Worm (Caenorhabditis elegans): Measurements from ENCODE around the gene cht-4.

cht-4 gene

DNA sequence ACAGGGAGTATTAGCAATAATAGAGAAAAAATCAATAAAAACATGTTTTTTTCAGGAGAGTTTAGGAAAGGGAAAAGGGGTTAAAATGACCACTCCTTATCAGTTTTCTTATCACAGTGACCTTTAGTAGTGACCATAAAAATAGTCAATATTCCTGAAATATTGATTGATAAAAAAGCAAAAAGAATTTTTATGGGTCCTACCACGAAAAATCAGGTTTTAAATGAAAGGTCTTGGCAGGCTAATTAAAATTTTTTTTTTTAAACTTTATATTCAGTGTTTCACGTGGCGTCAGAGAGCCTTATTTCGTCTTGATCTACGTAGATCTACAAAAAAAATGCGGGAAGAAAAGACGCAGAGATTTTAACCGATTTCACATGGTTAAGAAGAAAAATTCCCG, at the start of gene cht-4:
TSS of gene cht-4 (minus strand) at position 101 of the 400 bp plus-strand sequence.
- no peak for TF ChIP-seq skn-1 (tag; optimal IDR thresholded peaks at IDR 0.05)
- TF ChIP-seq blmp-1 (tag; optimal IDR thresholded peaks at IDR 0.05), result no peak
- TF ChIP-seq unc-130 (tag; optimal IDR thresholded peaks at IDR 0.05), result no peak
- no peak for TF ChIP-seq nhr-84 (tag; optimal IDR thresholded peaks at IDR 0.05)
- TF ChIP-seq ceh-82 (tag; optimal IDR thresholded peaks at IDR 0.05), result no peak
- TF ChIP-seq unc-86 (tag; optimal IDR thresholded peaks at IDR 0.05), result no peak
- TF ChIP-seq lin-39 (tag; optimal IDR thresholded peaks at IDR 0.05), result no peak
- TF ChIP-seq mdl-1 (tag; optimal IDR thresholded peaks at IDR 0.05), result no peak
- TF ChIP-seq tlp-1 (tag; optimal IDR thresholded peaks at IDR 0.05), result no peak
- TF ChIP-seq mef-2 (tag; optimal IDR thresholded peaks at IDR 0.05), result no peak

DNA sequence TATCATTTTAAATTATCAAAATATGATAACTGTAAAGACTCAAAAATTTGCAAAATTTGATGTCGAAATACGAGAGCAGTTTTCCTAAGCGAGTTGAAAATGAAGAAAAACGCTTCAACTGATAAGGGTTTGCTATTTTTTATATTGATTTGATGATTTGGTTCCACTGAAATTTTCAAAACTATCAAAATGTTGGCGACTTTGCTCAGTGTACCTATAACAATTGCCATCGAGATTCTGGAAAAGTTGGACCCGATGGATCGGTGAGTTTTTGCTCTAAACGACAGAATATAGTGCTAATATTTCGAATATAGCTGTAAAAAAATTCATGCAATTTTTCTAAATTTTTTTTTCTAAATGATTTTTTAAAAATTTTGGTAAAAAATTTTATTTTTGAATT, 48.5 kb upstream of the cht-4 start, which contains the start of the genes fbxa-13 and Y22D7AR.2:
TSS of gene fbxa-13 (minus strand) at position 101 of the 400 bp plus-strand sequence.
TSS of gene Y22D7AR.2 (plus strand) at position 148 of the 400 bp plus-strand sequence.
- TF ChIP-seq unc-30 (tag; optimal IDR thresholded peaks at IDR 0.05), result no peak

DNA sequence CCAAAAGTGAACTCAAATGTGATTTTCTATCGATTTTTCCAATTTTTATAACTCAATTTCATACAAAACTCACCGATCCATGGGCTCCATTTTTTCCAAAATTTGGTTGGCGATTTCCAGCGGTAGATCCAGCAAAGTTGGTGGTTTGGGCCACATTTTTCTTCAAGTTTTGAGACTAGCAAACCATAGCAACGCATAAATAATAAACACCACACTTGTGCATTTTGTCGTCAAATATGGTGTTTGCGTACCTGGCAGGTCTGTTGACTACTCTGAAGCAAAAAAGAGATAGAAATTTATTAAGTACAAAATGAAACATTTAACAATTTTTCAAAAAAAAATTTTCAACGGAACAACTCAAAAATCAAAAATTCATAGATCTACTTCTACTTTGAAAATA, 48.1 kb upstream of the cht-4 start:
- TF ChIP-seq lin-15B (tag; optimal IDR thresholded peaks at IDR 0.05) (no peak), fkh-10 (GFP tag; optimal IDR thresholded peaks at IDR 0.05) (no peak), ama-1 (optimal IDR thresholded peaks at IDR 0.05) (no peak), swsn-7 (tag; optimal IDR thresholded peaks at IDR 0.05) (peak; percentile 29), pag-3 (tag; optimal IDR thresholded peaks at IDR 0.05; ENCODE audit: borderline replicate concordance, insufficient read depth) (no peak), nhr-19 (GFP tag; conservative IDR thresholded peaks at IDR 0.05) (no peak), nhr-47 (tag; optimal IDR thresholded peaks at IDR 0.05) (no peak), pax-3 (tag; optimal IDR thresholded peaks at IDR 0.05) (no peak), sup-37 (GFP tag; optimal IDR thresholded peaks at IDR 0.05) (no peak), irx-1 (tag; optimal IDR thresholded peaks at IDR 0.05) (no peak), F16B12.6 (tag; optimal IDR thresholded peaks at IDR 0.05) (peak; percentile 84), zip-4 (GFP tag; optimal IDR thresholded peaks at IDR 0.05) (no peak), lin-35 (GFP tag; optimal IDR thresholded peaks at IDR 0.05) (peak in 1 of 2 experiments; percentile 40), alr-1 (tag; optimal IDR thresholded peaks at IDR 0.05; ENCODE audit: borderline replicate concordance) (no peak), skn-1 (tag; optimal IDR thresholded peaks at IDR 0.05) (no peak), C04F5.9 (tag; optimal IDR thresholded peaks at IDR 0.05) (no peak), unc-86 (tag; optimal IDR thresholded peaks at IDR 0.05) (no peak), nhr-12 (tag; optimal IDR thresholded peaks at IDR 0.05) (no peak), zag-1 (tag; optimal IDR thresholded peaks at IDR 0.05) (no peak), dpl-1 (GFP tag; optimal IDR thresholded peaks at IDR 0.05) (peak in 2 of 3 experiments; percentile 34 to 45), tbx-2 (tag; optimal IDR thresholded peaks at IDR 0.05) (no peak), C16A3.4 (tag; optimal IDR thresholded peaks at IDR 0.05) (peak; percentile 12), nhr-237 (tag; optimal IDR thresholded peaks at IDR 0.05) (no peak), Y116A8C.19 (tag; optimal IDR thresholded peaks at IDR 0.05; ENCODE audit: borderline replicate concordance) (no peak), lin-39 (tag; optimal IDR thresholded peaks at IDR 0.05) (no peak), elt-2 (tag; optimal IDR thresholded peaks at IDR 0.05) (no peak), nhr-71 (tag; optimal IDR thresholded peaks at IDR 0.05) (no peak), hlh-17 (GFP tag; optimal IDR thresholded peaks at IDR 0.05; ENCODE audit: borderline replicate concordance) (no peak), mef-2 (tag; optimal IDR thresholded peaks at IDR 0.05) (no peak), ztf-4 (tag; optimal IDR thresholded peaks at IDR 0.05) (no peak), mab-9 (GFP tag; IDR thresholded peaks at IDR 0.05) (no peak), ceh-82 (tag; optimal IDR thresholded peaks at IDR 0.05) (peak in 1 of 3 experiments; percentile 11), nhr-85 (tag) (no peak), dsc-1 (tag; optimal IDR thresholded peaks at IDR 0.05) (no peak), aly-2 (tag; optimal IDR thresholded peaks at IDR 0.05) (no peak), tlp-1 (tag; optimal IDR thresholded peaks at IDR 0.05) (no peak), nhr-76 (tag; optimal IDR thresholded peaks at IDR 0.05) (no peak), fkh-8 (tag; optimal IDR thresholded peaks at IDR 0.05) (no peak), lin-13 (GFP tag; optimal IDR thresholded peaks at IDR 0.05) (no peak), unc-98 (GFP tag; IDR thresholded peaks at IDR 0.05) (no peak), sptf-1 (tag; optimal IDR thresholded peaks at IDR 0.05) (no peak), hpl-2 (GFP tag; optimal IDR thresholded peaks at IDR 0.05) (no peak), nhr-90 (tag; optimal IDR thresholded peaks at IDR 0.05; ENCODE audit: poor library complexity) (no peak), mdl-1 (tag; optimal IDR thresholded peaks at IDR 0.05) (no peak), ceh-63 (GFP tag; optimal IDR thresholded peaks at IDR 0.05) (no peak)
